Worm (Caenorhabditis elegans) whole organism, L2 larva: ENCODE data around the gene T03F6.9.

Experiments used
- F13H6.1 ChIP-seq: sonication (generic microtip); optimal IDR thresholded peaks from 2 replicates; lab custom pipeline; 2016; ENCODE audit warnings: missing genetic modification characterization, missing compliant biosample characterization
- R02D3.7 ChIP-seq: fragments of 150-350 bp; optimal IDR thresholded peaks from 2 replicates; lab custom pipeline; 2014; ENCODE audit warnings: missing biosample characterization, missing genetic modification characterization
- Y55F3AM.14 ChIP-seq: fragments of 200-800 bp; sonication (Bioruptor generic); optimal IDR thresholded peaks from 2 replicates; lab custom pipeline; 2018; ENCODE audit warnings: mild to moderate bottlenecking, missing genetic modification characterization, missing compliant biosample characterization
- ZK546.5 ChIP-seq: sonication (generic microtip); optimal IDR thresholded peaks from 2 replicates; lab custom pipeline; 2017; ENCODE audit warnings: missing biosample characterization, missing genetic modification characterization
- alr-1 ChIP-seq: fragments of 150-350 bp; optimal IDR thresholded peaks from 2 replicates; lab custom pipeline; 2014; ENCODE audit warnings: missing biosample characterization, missing genetic modification characterization
- aly-2 ChIP-seq: fragments of 150-350 bp; optimal IDR thresholded peaks from 2 replicates; lab custom pipeline; 2014; ENCODE audit warnings: missing biosample characterization, missing genetic modification characterization
- ama-1 ChIP-seq: fragments of 150-350 bp; optimal IDR thresholded peaks from 2 replicates; lab custom pipeline; 2018; ENCODE audit warnings: inconsistent platforms
- blmp-1 ChIP-seq: sonication (generic microtip); optimal IDR thresholded peaks from 2 replicates; lab custom pipeline; 2017; ENCODE audit warnings: missing genetic modification characterization, mild to moderate bottlenecking, missing compliant biosample characterization, antibody characterized with exemption, moderate library complexity; ENCODE audit not compliant: insufficient read depth
- ceh-16 ChIP-seq: fragments of 150-350 bp; optimal IDR thresholded peaks from 2 replicates; lab custom pipeline; 2014; ENCODE audit warnings: missing biosample characterization, missing genetic modification characterization
- ceh-82 ChIP-seq: fragments of 150-350 bp; optimal IDR thresholded peaks from 2 replicates; lab custom pipeline; 2014; ENCODE audit warnings: missing biosample characterization, missing genetic modification characterization
- egl-27 ChIP-seq: sonication (generic microtip); optimal IDR thresholded peaks from 3 replicates; lab custom pipeline; 2017; ENCODE audit warnings: missing biosample characterization, missing genetic modification reagents, missing genetic modification characterization
- elt-1 ChIP-seq: fragments of 150-350 bp; optimal IDR thresholded peaks from 2 replicates; lab custom pipeline; 2014; ENCODE audit warnings: missing biosample characterization, missing genetic modification characterization
- elt-3 ChIP-seq: sonication (generic microtip); optimal IDR thresholded peaks from 2 replicates; lab custom pipeline; 2017; ENCODE audit warnings: missing biosample characterization, missing genetic modification characterization
- fos-1 ChIP-seq: fragments of 150-350 bp; optimal IDR thresholded peaks from 2 replicates; lab custom pipeline; 2014; ENCODE audit warnings: missing biosample characterization, missing genetic modification characterization
- gmeb-1 ChIP-seq: fragments of 150-350 bp; optimal IDR thresholded peaks from 2 replicates; lab custom pipeline; 2014; ENCODE audit warnings: missing biosample characterization, missing genetic modification characterization
- lin-11 ChIP-seq: fragments of 150-350 bp; sonication (generic microtip); optimal IDR thresholded peaks from 2 replicates; lab custom pipeline; 2014; ENCODE audit warnings: missing biosample characterization, missing genetic modification characterization, inconsistent platforms, mixed read lengths
- lin-13 ChIP-seq: fragments of 150-350 bp; optimal IDR thresholded peaks from 2 replicates; lab custom pipeline; 2014; ENCODE audit warnings: missing biosample characterization, missing genetic modification reagents, missing genetic modification characterization
- lin-39 ChIP-seq: fragments of 150-350 bp; optimal IDR thresholded peaks from 2 replicates; lab custom pipeline; 2014; ENCODE audit warnings: missing biosample characterization, missing genetic modification reagents, missing genetic modification characterization
- lsy-2 ChIP-seq, 2 experiments: fragments of 150-350 bp in 1 of 2; sonication (generic microtip) in 1 of 2; optimal IDR thresholded peaks; 2 replicates each; lab custom pipeline; 2014 to 2017; ENCODE audit warnings: missing biosample characterization in 2 of 2, missing genetic modification characterization in 2 of 2
- mab-5 ChIP-seq: fragments of 150-350 bp; optimal IDR thresholded peaks from 2 replicates; lab custom pipeline; 2014; ENCODE audit warnings: missing biosample characterization, missing genetic modification characterization
- mbf-1 ChIP-seq: sonication (generic microtip); optimal IDR thresholded peaks from 2 replicates; lab custom pipeline; 2017; ENCODE audit warnings: missing biosample characterization, missing genetic modification characterization
- mdl-1 ChIP-seq, 2 experiments: fragments of 150-350 bp in 1 of 2; sonication (generic microtip) in 1 of 2; optimal IDR thresholded peaks; 2 replicates each; lab custom pipeline; 2017; ENCODE audit warnings: missing biosample characterization in 2 of 2, missing genetic modification characterization in 2 of 2
- nhr-12 ChIP-seq: fragments of 150-350 bp; optimal IDR thresholded peaks from 2 replicates; lab custom pipeline; 2014; ENCODE audit warnings: missing biosample characterization, missing genetic modification characterization
- nhr-129 ChIP-seq: fragments of 150-350 bp; optimal IDR thresholded peaks from 2 replicates; lab custom pipeline; 2014; ENCODE audit warnings: missing biosample characterization, missing genetic modification characterization
- nhr-21 ChIP-seq: fragments of 150-350 bp; optimal IDR thresholded peaks from 2 replicates; lab custom pipeline; 2014; ENCODE audit warnings: missing biosample characterization, missing genetic modification characterization
- nhr-23 ChIP-seq: fragments of 150-350 bp; optimal IDR thresholded peaks from 2 replicates; lab custom pipeline; 2014; ENCODE audit warnings: missing biosample characterization, missing genetic modification reagents, missing genetic modification characterization
- nhr-237 ChIP-seq: fragments of 150-350 bp; optimal IDR thresholded peaks from 2 replicates; lab custom pipeline; 2014; ENCODE audit warnings: missing biosample characterization, missing genetic modification characterization
- nhr-25 ChIP-seq: fragments of 150-350 bp; sonication (generic microtip); optimal IDR thresholded peaks from 3 replicates; lab custom pipeline; 2014; ENCODE audit warnings: missing biosample characterization, missing genetic modification characterization
- peb-1 ChIP-seq: fragments of 150-350 bp; optimal IDR thresholded peaks from 2 replicates; lab custom pipeline; 2014; ENCODE audit warnings: missing biosample characterization, missing genetic modification characterization
- sem-4 ChIP-seq: fragments of 150-350 bp; optimal IDR thresholded peaks from 2 replicates; lab custom pipeline; 2014; ENCODE audit warnings: missing biosample characterization, missing genetic modification reagents, missing genetic modification characterization
- skn-1 ChIP-seq: sonication (generic microtip); optimal IDR thresholded peaks from 2 replicates; lab custom pipeline; 2017; ENCODE audit warnings: missing biosample characterization, missing genetic modification characterization
- sma-3 ChIP-seq: sonication (generic microtip); optimal IDR thresholded peaks from 2 replicates; lab custom pipeline; 2016; ENCODE audit warnings: missing genetic modification reagents, missing genetic modification characterization, missing compliant biosample characterization
- snpc-4 ChIP-seq: fragments of 150-350 bp; optimal IDR thresholded peaks from 2 replicates; lab custom pipeline; 2014; ENCODE audit warnings: missing biosample characterization, missing genetic modification characterization
- unc-62 ChIP-seq: fragments of 150-350 bp; optimal IDR thresholded peaks from 2 replicates; lab custom pipeline; 2014; ENCODE audit warnings: missing biosample characterization, missing genetic modification reagents, missing genetic modification characterization
- zag-1 ChIP-seq: fragments of 150-350 bp; optimal IDR thresholded peaks from 2 replicates; lab custom pipeline; 2014; ENCODE audit warnings: missing biosample characterization, missing genetic modification characterization
- ztf-1 ChIP-seq: fragments of 200-800 bp; sonication (Bioruptor generic); conservative IDR thresholded peaks from 2 replicates; pipeline ENCODE4 v1.3.6; 2022; ENCODE audit warnings: missing genetic modification characterization, missing compliant biosample characterization
- ztf-11 ChIP-seq: sonication (generic microtip); optimal IDR thresholded peaks from 2 replicates; lab custom pipeline; 2017; ENCODE audit warnings: missing biosample characterization, missing genetic modification characterization
- ztf-4 ChIP-seq: fragments of 150-350 bp; optimal IDR thresholded peaks from 2 replicates; lab custom pipeline; 2014; ENCODE audit warnings: missing biosample characterization, missing genetic modification characterization

T03F6.9 gene

ce11 chrIII:13339672-13340071 lies 31.2 kb downstream of the T03F6.9 start, which contains the start of gene F53A2.3:
Gene F53A2.3, minus strand, starts transcription at chrIII:13339772.
- no peak for TF ChIP-seq zag-1 (tag; lab: Kevin White, UChicago)
- no peak for TF ChIP-seq ama-1 (lab: Kevin White, UChicago)
- TF ChIP-seq lsy-2 (tag; optimal IDR thresholded peaks at IDR 0.05; lab: Kevin White, UChicago): no peak
- no peak for TF ChIP-seq ZK546.5 (tag; lab: Kevin White, UChicago)
- TF ChIP-seq sem-4: no peak
- no peak for TF ChIP-seq lin-39 (tag; lab: Kevin White, UChicago)
- no peak for TF ChIP-seq mdl-1 (tag; optimal IDR thresholded peaks at IDR 0.05; lab: Kevin White, UChicago)
- no peak for TF ChIP-seq nhr-237 (tag; lab: Kevin White, UChicago)
- no peak for TF ChIP-seq unc-62 (GFP tag; lab: Kevin White, UChicago)
- TF ChIP-seq nhr-129: no peak
- TF ChIP-seq ztf-1 (GFP tag; lab: Robert Waterston, UW): no peak
- no peak for TF ChIP-seq nhr-21 (tag; lab: Kevin White, UChicago)
- TF ChIP-seq, all 48 proteins: peak for 0

- TF ChIP-seq ztf-11 (tag; lab: Kevin White, UChicago) (no peak), skn-1 (tag; lab: Kevin White, UChicago) (no peak), elt-1 (no peak), gmeb-1 (tag; lab: Kevin White, UChicago) (no peak), nhr-25 (no peak), lsy-2 (tag; optimal IDR thresholded peaks at IDR 0.05; lab: Kevin White, UChicago) (no peak), sma-3 (GFP tag; lab: Kevin White, UChicago) (no peak), egl-27 (tag; lab: Kevin White, UChicago) (no peak), nhr-237 (tag; lab: Kevin White, UChicago) (no peak), aly-2 (tag; lab: Kevin White, UChicago) (no peak), F13H6.1 (tag; lab: Kevin White, UChicago) (no peak), mdl-1 (tag; optimal IDR thresholded peaks at IDR 0.05; lab: Kevin White, UChicago) (no peak), nhr-21 (tag; lab: Kevin White, UChicago) (no peak)
These were observed 37.1 kb downstream of the T03F6.9 start, which contains the start of gene sdz-20 for ce11 chrIII:13333754-13334153. Gene sdz-20, plus strand, starts transcription at chrIII:13334054.

- no peak for TF ChIP-seq alr-1 (tag; lab: Kevin White, UChicago)
- TF ChIP-seq nhr-23 (tag; lab: Kevin White, UChicago): no peak
- no peak for TF ChIP-seq mbf-1 (tag; lab: Kevin White, UChicago)
- TF ChIP-seq nhr-129: no peak
- no peak for TF ChIP-seq lin-11 (tag; lab: Kevin White, UChicago)
- no peak for TF ChIP-seq ztf-4 (tag; lab: Kevin White, UChicago)
- TF ChIP-seq peb-1 (tag; lab: Kevin White, UChicago): no peak
- no peak for TF ChIP-seq lin-13 (GFP tag; lab: Kevin White, UChicago)
- TF ChIP-seq sma-3 (GFP tag; lab: Kevin White, UChicago): no peak
- no peak for TF ChIP-seq fos-1 (tag; lab: Kevin White, UChicago)
- no peak for TF ChIP-seq elt-3 (tag; lab: Kevin White, UChicago)
- no peak for TF ChIP-seq blmp-1 (tag; lab: Kevin White, UChicago)
These were observed 42.0 kb downstream of the T03F6.9 start for ce11 chrIII:13328911-13329310.

- TF ChIP-seq peb-1 (tag; lab: Kevin White, UChicago) (no peak), blmp-1 (tag; lab: Kevin White, UChicago) (no peak), nhr-21 (tag; lab: Kevin White, UChicago) (no peak), ceh-82 (tag; lab: Kevin White, UChicago) (no peak), ztf-4 (tag; lab: Kevin White, UChicago) (no peak), nhr-12 (tag; lab: Kevin White, UChicago) (no peak), lin-11 (tag; lab: Kevin White, UChicago) (no peak), nhr-25 (no peak), sem-4 (no peak), lin-39 (tag; lab: Kevin White, UChicago) (no peak), skn-1 (tag; lab: Kevin White, UChicago) (no peak), ztf-11 (tag; lab: Kevin White, UChicago) (no peak), sma-3 (GFP tag; lab: Kevin White, UChicago) (no peak), R02D3.7 (no peak), snpc-4 (tag; lab: Kevin White, UChicago) (no peak), nhr-23 (tag; lab: Kevin White, UChicago) (no peak), mab-5 (tag; lab: Kevin White, UChicago) (no peak), Y55F3AM.14 (GFP tag; lab: Kevin White, UChicago) (no peak), ceh-16 (tag; lab: Kevin White, UChicago) (no peak)
- TF ChIP-seq, all 48 proteins: peak for 0
These were observed 46.1 kb downstream of the T03F6.9 start, which contains the start of gene F53A2.1 for ce11 chrIII:13324739-13325138. Gene F53A2.1, minus strand, starts transcription at chrIII:13324839.
